Worm (Caenorhabditis elegans): ENCODE data around the gene ZK742.7.
A peak's percentile ranks its signal among the peaks of the same experiment; 100 is the strongest.

ZK742.7 gene

ce11 chrV:7837809-7838208, 39.6 kb downstream of the ZK742.7 start, which contains the start of gene ttr-33:
Gene ttr-33 (minus strand): TSS chrV:7837909.
- TF ChIP-seq F13C5.2 (tag; optimal IDR thresholded peaks at IDR 0.05) (no peak), tra-4 (tag; optimal IDR thresholded peaks at IDR 0.05) (no peak), ama-1 (optimal IDR thresholded peaks at IDR 0.05) (no peak), hmg-4 (GFP tag; optimal IDR thresholded peaks at IDR 0.05) (no peak), hnd-1 (tag; optimal IDR thresholded peaks at IDR 0.05) (no peak), scrt-1 (GFP tag; IDR thresholded peaks at IDR 0.05) (no peak), ceh-13 (GFP tag; optimal IDR thresholded peaks at IDR 0.05) (no peak), ets-7 (tag; optimal IDR thresholded peaks at IDR 0.05) (no peak), aly-1 (tag; optimal IDR thresholded peaks at IDR 0.05) (no peak), pes-1 (GFP tag; IDR thresholded peaks at IDR 0.05) (no peak), sea-1 (GFP tag; conservative IDR thresholded peaks at IDR 0.05) (no peak), tbx-37 (GFP tag; conservative IDR thresholded peaks at IDR 0.05) (no peak), hmbx-1 (tag; optimal IDR thresholded peaks at IDR 0.05) (no peak), flt-1 (GFP tag; IDR thresholded peaks at IDR 0.05) (no peak), B0310.2 (tag; optimal IDR thresholded peaks at IDR 0.05) (no peak)

- TF ChIP-seq aly-1 (tag; optimal IDR thresholded peaks at IDR 0.05) (no peak), scrt-1 (GFP tag; IDR thresholded peaks at IDR 0.05) (no peak), pes-1 (GFP tag; IDR thresholded peaks at IDR 0.05) (no peak), hnd-1 (tag; optimal IDR thresholded peaks at IDR 0.05) (no peak), ets-7 (tag; optimal IDR thresholded peaks at IDR 0.05) (no peak), B0310.2 (tag; optimal IDR thresholded peaks at IDR 0.05) (no peak), hmbx-1 (tag; optimal IDR thresholded peaks at IDR 0.05) (no peak), ceh-13 (GFP tag; optimal IDR thresholded peaks at IDR 0.05) (no peak), ceh-36 (tag; optimal IDR thresholded peaks at IDR 0.05) (no peak), flt-1 (GFP tag; IDR thresholded peaks at IDR 0.05) (no peak), sea-1 (GFP tag; conservative IDR thresholded peaks at IDR 0.05) (no peak), ama-1 (optimal IDR thresholded peaks at IDR 0.05) (no peak)
Observed at ce11 chrV:7839485-7839884, 41.3 kb downstream of the ZK742.7 start, which contains the start of gene C37C3.12. Gene C37C3.12 (minus strand): TSS chrV:7839585.

DNA sequence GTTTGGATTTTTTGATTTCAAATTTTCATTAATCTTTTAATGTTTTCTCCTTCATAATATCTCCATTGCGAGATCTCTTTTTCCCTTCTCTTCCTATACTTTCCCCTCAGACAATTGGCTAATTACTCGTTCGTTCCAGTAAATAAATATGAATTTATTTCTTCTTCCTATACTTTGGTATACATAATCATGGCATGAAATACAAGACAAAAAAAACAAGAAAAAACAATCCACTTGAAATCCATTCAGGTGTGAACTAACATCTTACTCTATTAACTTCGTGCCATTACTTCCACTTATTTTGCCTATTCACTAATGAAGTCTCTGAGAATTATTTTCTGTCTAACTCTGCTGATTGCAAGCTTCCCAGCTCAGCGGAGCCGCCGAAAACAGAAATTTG, 44.0 kb downstream of the ZK742.7 start, which contains the start of gene grd-8:
grd-8 (plus strand) TSS at position 301 of the 400 bp plus-strand sequence.
- no peak for TF ChIP-seq hmg-4 (GFP tag; optimal IDR thresholded peaks at IDR 0.05)
- TF ChIP-seq sea-1 (GFP tag; conservative IDR thresholded peaks at IDR 0.05): no peak
- TF ChIP-seq aly-1 (tag; optimal IDR thresholded peaks at IDR 0.05): no peak
- no peak for TF ChIP-seq tra-4 (tag; optimal IDR thresholded peaks at IDR 0.05)

- no peak for TF ChIP-seq tbx-37 (GFP tag; conservative IDR thresholded peaks at IDR 0.05)
- TF ChIP-seq scrt-1 (GFP tag; IDR thresholded peaks at IDR 0.05): no peak
- TF ChIP-seq ets-7 (tag; optimal IDR thresholded peaks at IDR 0.05): no peak
Observed at ce11 chrV:7847170-7847569, 49.0 kb downstream of the ZK742.7 start, which contains the start of gene memo-1. Gene memo-1 (minus strand): TSS chrV:7847171.

- TF ChIP-seq pes-1 (GFP tag; IDR thresholded peaks at IDR 0.05): no peak
- no peak for TF ChIP-seq hnd-1 (tag; optimal IDR thresholded peaks at IDR 0.05)
- TF ChIP-seq tra-4 (tag; optimal IDR thresholded peaks at IDR 0.05): no peak
- no peak for TF ChIP-seq tbx-11 (GFP tag; IDR thresholded peaks at IDR 0.05)
- no peak for TF ChIP-seq F13C5.2 (tag; optimal IDR thresholded peaks at IDR 0.05)
- no peak for TF ChIP-seq hmbx-1 (tag; optimal IDR thresholded peaks at IDR 0.05)
- TF ChIP-seq flt-1 (GFP tag; IDR thresholded peaks at IDR 0.05): no peak
- no peak for TF ChIP-seq aly-1 (tag; optimal IDR thresholded peaks at IDR 0.05)
- TF ChIP-seq sea-1 (GFP tag; conservative IDR thresholded peaks at IDR 0.05): no peak
- no peak for TF ChIP-seq tbx-37 (GFP tag; conservative IDR thresholded peaks at IDR 0.05)
- no peak for TF ChIP-seq hmg-4 (GFP tag; optimal IDR thresholded peaks at IDR 0.05)
- TF ChIP-seq B0310.2 (tag; optimal IDR thresholded peaks at IDR 0.05): no peak
Observed at ce11 chrV:7847687-7848086, 49.5 kb downstream of the ZK742.7 start.

DNA sequence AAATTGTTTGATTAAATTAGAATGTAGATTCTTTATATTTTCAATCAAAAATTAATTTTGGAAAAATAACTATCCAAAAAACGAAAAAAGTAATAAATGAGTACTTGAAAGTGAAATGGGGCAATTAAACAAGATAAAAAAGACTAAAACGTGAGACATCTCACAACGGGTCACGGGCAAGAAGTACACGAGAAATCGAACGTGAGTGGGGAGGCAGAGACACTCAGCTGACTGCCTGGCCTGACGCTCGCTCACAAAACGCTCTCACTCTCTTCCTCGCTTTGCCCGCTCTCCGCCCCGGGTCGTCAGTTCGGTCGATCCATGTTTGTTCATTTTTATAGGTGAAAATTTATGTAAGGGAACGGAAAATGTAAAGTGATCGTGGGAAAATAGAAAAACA, 50.1 kb downstream of the ZK742.7 start:
- TF ChIP-seq hmg-4 (GFP tag; optimal IDR thresholded peaks at IDR 0.05) (peak; percentile 1), hnd-1 (tag; optimal IDR thresholded peaks at IDR 0.05) (no peak), sea-1 (GFP tag; conservative IDR thresholded peaks at IDR 0.05) (0 out of 2 replicates have a peak, but pooled peaks have one; percentile 7), scrt-1 (GFP tag; IDR thresholded peaks at IDR 0.05) (0 out of 2 replicates have a peak, but pooled peaks have one; percentile 7)
